Fruit fly (Drosophila melanogaster) whole organism, pupa: Measurements from ENCODE around the gene CG43179.
A peak's percentile ranks its signal among the peaks of the same experiment; 100 is the strongest.

ENCODE experiments used
- CG17806 ChIP-seq: fragments of 200-800 bp; sonication (Bioruptor generic); optimal IDR thresholded peaks from 2 replicates; lab custom pipeline; 2018; ENCODE audit warnings: missing biosample characterization, mild to moderate bottlenecking, missing genetic modification characterization, moderate library complexity
- CG8301 ChIP-seq: fragments of 200-800 bp; sonication (Bioruptor generic); optimal IDR thresholded peaks from 2 replicates; lab custom pipeline; 2018; ENCODE audit warnings: missing biosample characterization, mild to moderate bottlenecking, missing genetic modification characterization
- Ets98B ChIP-seq: fragments of 200-800 bp; sonication (Bioruptor generic); IDR thresholded peaks from 2 replicates; pipeline ENCODE4 v1.3.6; 2022; ENCODE audit warnings: missing biosample characterization, missing genetic modification characterization

DNA sequence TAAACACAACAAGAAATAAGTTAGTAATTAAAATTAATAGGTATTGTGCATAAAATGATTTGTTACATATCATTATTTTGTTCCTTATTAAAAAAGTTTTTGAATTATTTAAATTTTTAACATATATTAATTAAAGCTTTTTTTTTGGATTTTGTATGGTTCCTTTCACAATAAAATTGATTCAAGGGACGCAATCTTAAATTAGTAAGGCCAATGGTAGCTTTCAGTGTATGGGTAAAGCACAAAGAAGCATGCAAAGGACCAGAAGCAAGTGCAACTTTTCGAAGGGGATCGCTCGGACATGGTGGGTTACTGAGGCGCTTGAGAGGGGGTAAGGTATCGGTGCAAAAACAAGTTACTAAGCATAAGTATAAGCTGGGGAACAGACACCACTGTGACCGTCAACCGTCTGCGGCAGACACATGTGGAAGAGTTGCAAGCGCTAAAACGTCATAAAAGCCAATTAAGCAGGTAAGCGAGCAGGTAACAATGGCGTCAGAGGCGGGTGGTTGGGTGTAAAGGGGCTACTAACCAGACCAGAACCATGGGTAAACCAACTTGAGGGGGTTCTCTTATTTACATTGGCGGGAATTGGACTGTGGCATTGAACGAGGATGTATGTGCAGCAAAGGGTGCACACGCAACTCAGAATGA, 19.7 kb downstream of the CG43179 start:
- peak; percentile 66 for TF ChIP-seq CG17806 (tag; lab: Kevin White, UChicago)
- no peak for TF ChIP-seq Ets98B (GFP tag; lab: Robert Waterston, UW)
- no peak for TF ChIP-seq CG8301
